Fruit fly (Drosophila melanogaster) whole organism, embryonic: Measurements from ENCODE around the gene CBP.

Source experiments
- Asciz ChIP-seq: fragments of 200-800 bp; sonication (Bioruptor generic); optimal IDR thresholded peaks from 2 replicates; lab custom pipeline; 2017; ENCODE audit warnings: missing biosample characterization, mild to moderate bottlenecking, missing genetic modification characterization, missing genetic modification reagents
- CG10209 ChIP-seq: fragments of 200-800 bp; sonication (Bioruptor generic); optimal IDR thresholded peaks from 3 replicates; lab custom pipeline; 2017; ENCODE audit warnings: missing biosample characterization, mild to moderate bottlenecking, missing genetic modification characterization, missing genetic modification reagents
- CG10366 ChIP-seq: fragments of 200-800 bp; sonication (Bioruptor generic); IDR thresholded peaks from 2 replicates; pipeline ENCODE4 v1.3.6; 2022; ENCODE audit warnings: missing biosample characterization, missing genetic modification characterization
- CG11085 ChIP-seq: fragments of 200-800 bp; sonication (Bioruptor generic); IDR thresholded peaks from 2 replicates; pipeline ENCODE4 v1.3.6; 2022; ENCODE audit warnings: missing biosample characterization, missing genetic modification characterization
- CG12391 ChIP-seq: fragments of 200-800 bp; sonication (Bioruptor generic); optimal IDR thresholded peaks from 3 replicates; lab custom pipeline; 2018; ENCODE audit warnings: missing biosample characterization, mild to moderate bottlenecking, missing genetic modification characterization, moderate library complexity
- CG13775 ChIP-seq: fragments of 200-800 bp; sonication (Bioruptor generic); optimal IDR thresholded peaks from 3 replicates; lab custom pipeline; 2017; ENCODE audit warnings: missing biosample characterization, mild to moderate bottlenecking, missing genetic modification characterization
- CG1602 ChIP-seq: fragments of 200-800 bp; sonication (Bioruptor generic); optimal IDR thresholded peaks from 3 replicates; lab custom pipeline; 2016; ENCODE audit warnings: missing biosample characterization, missing genetic modification characterization
- CG17359 ChIP-seq: fragments of 200-800 bp; sonication (Bioruptor generic); optimal IDR thresholded peaks from 3 replicates; lab custom pipeline; 2018; ENCODE audit warnings: missing biosample characterization, mild to moderate bottlenecking, missing genetic modification characterization, moderate library complexity
- CG2199 ChIP-seq: fragments of 200-800 bp; sonication (Bioruptor generic); IDR thresholded peaks from 3 replicates; pipeline ENCODE4 v1.3.6; 2022; ENCODE audit warnings: missing biosample characterization, missing genetic modification characterization
- CG2678 ChIP-seq: fragments of 200-800 bp; sonication (Bioruptor generic); optimal IDR thresholded peaks from 3 replicates; lab custom pipeline; 2019; ENCODE audit warnings: missing biosample characterization, mild to moderate bottlenecking, missing genetic modification characterization, moderate library complexity
- CG31441 ChIP-seq: fragments of 200-800 bp; sonication (Bioruptor generic); IDR thresholded peaks from 2 replicates; pipeline ENCODE4 v1.3.6; 2022; ENCODE audit warnings: missing biosample characterization, missing genetic modification characterization
- CG32532 ChIP-seq: fragments of 200-800 bp; sonication (Bioruptor generic); IDR thresholded peaks from 2 replicates; pipeline ENCODE4 v1.3.6; 2022; ENCODE audit warnings: missing biosample characterization, missing genetic modification characterization
- CG34224 ChIP-seq: fragments of 200-800 bp; sonication (Bioruptor generic); IDR thresholded peaks from 3 replicates; pipeline ENCODE4 v1.3.6; 2022; ENCODE audit warnings: missing biosample characterization, missing genetic modification characterization; ENCODE audit not compliant: partially characterized antibody
- CG43689 ChIP-seq: fragments of 200-800 bp; sonication (Bioruptor generic); IDR thresholded peaks from 2 replicates; pipeline ENCODE4 v1.3.6; 2022; ENCODE audit warnings: missing biosample characterization, missing genetic modification characterization
- CG6791 ChIP-seq: fragments of 200-800 bp; sonication (Bioruptor generic); IDR thresholded peaks from 3 replicates; pipeline ENCODE4 v1.3.6; 2022; ENCODE audit warnings: missing biosample characterization, missing genetic modification characterization; ENCODE audit not compliant: partially characterized antibody
- CG7271 ChIP-seq: fragments of 200-800 bp; sonication (Bioruptor generic); optimal IDR thresholded peaks from 2 replicates; lab custom pipeline; 2018; ENCODE audit warnings: missing biosample characterization, mild to moderate bottlenecking, missing genetic modification characterization, moderate library complexity
- CG7556 ChIP-seq: fragments of 200-800 bp; sonication (Bioruptor generic); optimal IDR thresholded peaks from 2 replicates; lab custom pipeline; 2017; ENCODE audit warnings: missing biosample characterization, mild to moderate bottlenecking, missing genetic modification characterization
- CrebB ChIP-seq: fragments of 200-800 bp; sonication (Bioruptor generic); optimal IDR thresholded peaks from 3 replicates; lab custom pipeline; 2018; ENCODE audit warnings: missing biosample characterization, mild to moderate bottlenecking, missing genetic modification characterization
- D19B ChIP-seq: fragments of 200-800 bp; sonication (Bioruptor generic); optimal IDR thresholded peaks from 2 replicates; lab custom pipeline; 2017; ENCODE audit warnings: missing biosample characterization, mild to moderate bottlenecking, missing genetic modification characterization
- Dip3 ChIP-seq: fragments of 200-800 bp; sonication (Bioruptor generic); optimal IDR thresholded peaks from 3 replicates; lab custom pipeline; 2016; ENCODE audit warnings: missing biosample characterization, missing genetic modification characterization
- Dll ChIP-seq: fragments of 200-800 bp; sonication (Bioruptor generic); IDR thresholded peaks from 4 replicates; pipeline ENCODE4 v1.3.6; 2022; ENCODE audit warnings: missing biosample characterization, missing genetic modification characterization; ENCODE audit not compliant: partially characterized antibody
- Dp ChIP-seq: fragments of 200-800 bp; sonication (Bioruptor generic); optimal IDR thresholded peaks from 2 replicates; lab custom pipeline; 2018; ENCODE audit warnings: missing biosample characterization, mild to moderate bottlenecking, missing genetic modification characterization, moderate library complexity
- Dref ChIP-seq: fragments of 200-800 bp; sonication (Bioruptor generic); IDR thresholded peaks from 2 replicates; pipeline ENCODE4 v1.3.6; 2022; ENCODE audit warnings: missing biosample characterization, missing genetic modification characterization
- Ets65A ChIP-seq: fragments of 200-800 bp; sonication (Bioruptor generic); peaks from one replicate; lab custom pipeline; 2016; ENCODE audit warnings: missing biosample characterization, missing genetic modification characterization
- H2.0 ChIP-seq: fragments of 200-800 bp; sonication (Bioruptor generic); IDR thresholded peaks from 2 replicates; pipeline ENCODE4 v1.3.6; 2022; ENCODE audit warnings: missing biosample characterization, missing genetic modification characterization
- HLH54F ChIP-seq: fragments of 200-800 bp; sonication (Bioruptor generic); optimal IDR thresholded peaks from 3 replicates; lab custom pipeline; 2016; ENCODE audit warnings: missing biosample characterization, missing genetic modification characterization
- Hmr ChIP-seq: fragments of 200-800 bp; sonication (Bioruptor generic); optimal IDR thresholded peaks from 3 replicates; lab custom pipeline; 2017; ENCODE audit warnings: mild to moderate bottlenecking, missing biosample characterization, missing genetic modification reagents, missing genetic modification characterization
- Hr51 ChIP-seq, 2 experiments: fragments of 200-800 bp; sonication (Bioruptor generic); optimal IDR thresholded peaks; 2 replicates in 1 of 2; 3 replicates in 1 of 2; lab custom pipeline; 2016 to 2018; ENCODE audit warnings: missing biosample characterization in 2 of 2, missing genetic modification characterization in 2 of 2, mild to moderate bottlenecking in 1 of 2, moderate library complexity in 1 of 2
- NFAT ChIP-seq: fragments of 200-800 bp; sonication (Bioruptor generic); IDR thresholded peaks from 2 replicates; pipeline ENCODE4 v1.3.6; 2022; ENCODE audit warnings: missing biosample characterization, missing genetic modification characterization
- Vsx1 ChIP-seq: fragments of 200-800 bp; sonication (Bioruptor generic); optimal IDR thresholded peaks from 2 replicates; lab custom pipeline; 2017; ENCODE audit warnings: missing biosample characterization, mild to moderate bottlenecking, missing genetic modification characterization, missing genetic modification reagents
- ap ChIP-seq: fragments of 200-800 bp; sonication (Bioruptor generic); IDR thresholded peaks from 2 replicates; pipeline ENCODE4 v1.3.6; 2022; ENCODE audit warnings: missing biosample characterization, missing genetic modification characterization
- bbx ChIP-seq: fragments of 200-800 bp; sonication (Bioruptor generic); IDR thresholded peaks from 2 replicates; pipeline ENCODE4 v1.3.6; 2022; ENCODE audit warnings: missing biosample characterization, missing genetic modification characterization; ENCODE audit not compliant: partially characterized antibody
- bowl ChIP-seq: fragments of 200-800 bp; sonication (Bioruptor generic); IDR thresholded peaks from 2 replicates; pipeline ENCODE4 v1.3.6; 2022; ENCODE audit warnings: missing biosample characterization, missing genetic modification characterization
- fd96Cb ChIP-seq: fragments of 200-800 bp; sonication (Bioruptor generic); optimal IDR thresholded peaks from 2 replicates; lab custom pipeline; 2018; ENCODE audit warnings: missing biosample characterization, mild to moderate bottlenecking, missing genetic modification characterization, moderate library complexity
- gcm2 ChIP-seq: fragments of 200-800 bp; sonication (Bioruptor generic); optimal IDR thresholded peaks from 2 replicates; lab custom pipeline; 2016; ENCODE audit warnings: missing biosample characterization, missing genetic modification characterization
- gfzf ChIP-seq: fragments of 200-800 bp; sonication (Bioruptor generic); optimal IDR thresholded peaks from 2 replicates; lab custom pipeline; 2016; ENCODE audit warnings: missing biosample characterization, mild to moderate bottlenecking, missing genetic modification characterization, moderate library complexity
- jing ChIP-seq: fragments of 200-800 bp; sonication (Bioruptor generic); optimal IDR thresholded peaks from 2 replicates; lab custom pipeline; 2018; ENCODE audit warnings: missing biosample characterization, mild to moderate bottlenecking, missing genetic modification characterization
- mld ChIP-seq: fragments of 200-800 bp; sonication (Bioruptor generic); IDR thresholded peaks from 3 replicates; pipeline ENCODE4 v1.3.6; 2022; ENCODE audit warnings: missing biosample characterization, missing genetic modification characterization; ENCODE audit not compliant: partially characterized antibody
- nerfin-2 ChIP-seq: fragments of 200-800 bp; sonication (Bioruptor generic); IDR thresholded peaks from 2 replicates; pipeline ENCODE4 v1.3.6; 2022; ENCODE audit warnings: missing biosample characterization, missing genetic modification characterization; ENCODE audit not compliant: partially characterized antibody
- nom ChIP-seq: fragments of 200-800 bp; sonication (Bioruptor generic); optimal IDR thresholded peaks from 2 replicates; lab custom pipeline; 2017; ENCODE audit warnings: missing biosample characterization, missing genetic modification characterization, mild to moderate bottlenecking, moderate library complexity, missing genetic modification reagents
- peb ChIP-seq: fragments of 200-800 bp; sonication (Bioruptor generic); IDR thresholded peaks from 2 replicates; pipeline ENCODE4 v1.3.6; 2022; ENCODE audit warnings: missing biosample characterization, missing genetic modification characterization
- pita ChIP-seq: fragments of 200-800 bp; sonication (Bioruptor generic); optimal IDR thresholded peaks from 2 replicates; lab custom pipeline; 2017; ENCODE audit warnings: missing biosample characterization, mild to moderate bottlenecking, missing genetic modification characterization
- scrt ChIP-seq: fragments of 200-800 bp; sonication (Bioruptor generic); optimal IDR thresholded peaks from 2 replicates; lab custom pipeline; 2018; ENCODE audit warnings: missing biosample characterization, mild to moderate bottlenecking, missing genetic modification characterization, moderate library complexity
- shn ChIP-seq: fragments of 200-800 bp; sonication (Bioruptor generic); optimal IDR thresholded peaks from 3 replicates; lab custom pipeline; 2016; ENCODE audit warnings: missing biosample characterization, missing genetic modification characterization
- slbo ChIP-seq: fragments of 200-800 bp; sonication (Bioruptor generic); IDR thresholded peaks from 2 replicates; pipeline ENCODE4 v1.3.6; 2022; ENCODE audit warnings: missing biosample characterization, missing genetic modification characterization
- tup ChIP-seq: fragments of 200-800 bp; sonication (Bioruptor generic); optimal IDR thresholded peaks from 2 replicates; lab custom pipeline; 2016; ENCODE audit warnings: missing biosample characterization, mild to moderate bottlenecking, missing genetic modification characterization, moderate library complexity
- zf30C ChIP-seq: fragments of 200-800 bp; sonication (Bioruptor generic); optimal IDR thresholded peaks from 3 replicates; lab custom pipeline; 2018; ENCODE audit warnings: missing biosample characterization, mild to moderate bottlenecking, missing genetic modification characterization

Gene CBP

dm6 chrX:7323649-7324511 lies 13.3 kb upstream of the CBP start, which contains the start of the genes Atg5 and Dok (continued):
- no peak for TF ChIP-seq Dip3 (GFP tag; lab: Kevin White, UChicago)
- 0 out of 3 replicates have a peak, but pooled peaks have one; percentile 26 for TF ChIP-seq mld (GFP tag; lab: Robert Waterston, UW)
- no peak for TF ChIP-seq peb (GFP tag; lab: Robert Waterston, UW)
- peak; percentile 26 for TF ChIP-seq HLH54F
- TF ChIP-seq shn (GFP tag; lab: Kevin White, UChicago), result no peak
- no peak for TF ChIP-seq tup
- TF ChIP-seq Dref (GFP tag; lab: Robert Waterston, UW), result peak; percentile 67
- TF ChIP-seq D19B, result no peak
- TF ChIP-seq Asciz (GFP tag; lab: Kevin White, UChicago), result peak; percentile 38
- TF ChIP-seq CG7271, result peak; percentile 19
- peak; percentile 16; the same call in 1 of the 2 replicates for TF ChIP-seq nerfin-2
- peak; percentile 65 for TF ChIP-seq Hmr (GFP tag; lab: Kevin White, UChicago)
- TF ChIP-seq bowl (GFP tag; lab: Robert Waterston, UW), result no peak
- TF ChIP-seq NFAT, result 0 out of 2 replicates have a peak, but pooled peaks have one; percentile 26
- no peak for TF ChIP-seq zf30C
- no peak for TF ChIP-seq gcm2 (GFP tag; lab: Kevin White, UChicago)
- peak; percentile 39; the same call in 2 of the 3 replicates for TF ChIP-seq CG34224 (GFP tag; lab: Robert Waterston, UW)
- TF ChIP-seq H2.0 (GFP tag; lab: Robert Waterston, UW), result no peak
- peak in 1 of 2 experiments; percentile 20 for TF ChIP-seq Hr51 (GFP tag; optimal IDR thresholded peaks at IDR 0.05; lab: Kevin White, UChicago)
- peak; percentile 17 for TF ChIP-seq nom (GFP tag; lab: Kevin White, UChicago)
- TF ChIP-seq bbx, result peak; percentile 14; the same call in 1 of the 2 replicates
- TF ChIP-seq CrebB (tag; lab: Kevin White, UChicago), result no peak
- TF ChIP-seq CG6791, result peak; percentile 67
- TF ChIP-seq gfzf (GFP tag; lab: Kevin White, UChicago), result peak; percentile 28
- TF ChIP-seq pita (GFP tag; lab: Kevin White, UChicago), result no peak
- TF ChIP-seq CG11085 (GFP tag; lab: Robert Waterston, UW), result no peak
- TF ChIP-seq ap (GFP tag; lab: Robert Waterston, UW), result no peak
- TF ChIP-seq Dll (GFP tag; lab: Robert Waterston, UW), result peak; percentile 67
- TF ChIP-seq Dp, result peak; percentile 44
- TF ChIP-seq CG12391, result peak; percentile 68
- peak; percentile 30 for TF ChIP-seq CG1602
- TF ChIP-seq CG31441 (GFP tag; lab: Robert Waterston, UW), result peak; percentile 59; the same call in 1 of the 2 replicates
- no peak for TF ChIP-seq CG7556 (GFP tag; lab: Kevin White, UChicago)
- peak; percentile 18 for TF ChIP-seq CG10209 (GFP tag; lab: Kevin White, UChicago)
- no peak for TF ChIP-seq jing (GFP tag; lab: Kevin White, UChicago)
- TF ChIP-seq CG17359 (tag; lab: Kevin White, UChicago), result peak; percentile 16
- peak; percentile 20 for TF ChIP-seq CG2678 (tag; lab: Kevin White, UChicago)
- no peak for TF ChIP-seq fd96Cb
- no peak for TF ChIP-seq Vsx1
- TF ChIP-seq CG2199, result no peak
- peak; percentile 14; the same call in 1 of the 2 replicates for TF ChIP-seq CG10366
- peak; percentile 72 for TF ChIP-seq slbo (GFP tag; lab: Robert Waterston, UW)
- no peak for TF ChIP-seq CG43689 (GFP tag; lab: Robert Waterston, UW)
- peak; percentile 56 for TF ChIP-seq CG13775
- TF ChIP-seq Ets65A (GFP tag; lab: Kevin White, UChicago), result peak; percentile 94
- TF ChIP-seq CG32532 (GFP tag; lab: Robert Waterston, UW), result peak; percentile 48
- TF ChIP-seq scrt (GFP tag; lab: Kevin White, UChicago), result no peak
